Worm (Caenorhabditis elegans) whole organism, L4 larva: Measurements from ENCODE around the gene sru-31.
A peak's percentile ranks its signal among the peaks of the same experiment; 100 is the strongest.

Experiments
- D1046.2 ChIP-seq: fragments of 200-800 bp; sonication (Bioruptor generic); IDR thresholded peaks from 2 replicates; pipeline ENCODE4 v1.3.6; 2022; ENCODE audit warnings: missing genetic modification characterization, missing compliant biosample characterization
- F10B5.3 ChIP-seq: sonication (generic microtip); optimal IDR thresholded peaks from 2 replicates; lab custom pipeline; 2016; ENCODE audit warnings: mild to moderate bottlenecking, missing genetic modification characterization, missing compliant biosample characterization
- F44E2.7 ChIP-seq: fragments of 200-800 bp; sonication (Bioruptor generic); IDR thresholded peaks from 2 replicates; pipeline ENCODE4 v2.1.2; 2022; ENCODE audit warnings: missing genetic modification characterization, missing compliant biosample characterization
- T26A8.4 ChIP-seq: fragments of 200-800 bp; sonication (Bioruptor generic); IDR thresholded peaks from 2 replicates; pipeline ENCODE4 v1.3.6; 2022; ENCODE audit warnings: missing genetic modification characterization, missing compliant biosample characterization
- Y48G9A.11 ChIP-seq: fragments of 200-800 bp; sonication (Bioruptor generic); IDR thresholded peaks from 2 replicates; pipeline ENCODE4 v1.3.6; 2022; ENCODE audit warnings: missing genetic modification reagents, missing genetic modification characterization, missing compliant biosample characterization
- ZK546.5 ChIP-seq, 2 experiments: sonication (generic microtip); optimal IDR thresholded peaks; 2 replicates each; lab custom pipeline; 2017; ENCODE audit warnings: missing biosample characterization in 2 of 2, missing genetic modification characterization in 2 of 2
- ama-1 ChIP-seq: fragments of 150-350 bp; optimal IDR thresholded peaks from 2 replicates; lab custom pipeline; 2014; ENCODE audit warnings: inconsistent platforms, mixed read lengths
- attf-4 ChIP-seq: sonication (generic microtip); optimal IDR thresholded peaks from 3 replicates; lab custom pipeline; 2017; ENCODE audit warnings: missing biosample characterization, missing genetic modification characterization
- ceh-62 ChIP-seq: sonication (generic microtip); optimal IDR thresholded peaks from 2 replicates; lab custom pipeline; 2017; ENCODE audit warnings: missing biosample characterization, missing genetic modification characterization
- ces-1 ChIP-seq: fragments of 150-350 bp; sonication (generic microtip); optimal IDR thresholded peaks from 4 replicates; lab custom pipeline; 2014; ENCODE audit warnings: missing biosample characterization, missing genetic modification reagents, missing genetic modification characterization
- daf-16 ChIP-seq, 3 experiments: sonication (generic microtip); optimal IDR thresholded peaks; 2 replicates each; lab custom pipeline; 2016 to 2017; ENCODE audit warnings: missing genetic modification characterization in 3 of 3, missing genetic modification reagents in 3 of 3, mild to moderate bottlenecking in 2 of 3, missing compliant biosample characterization in 2 of 3, missing biosample characterization in 1 of 3, moderate library complexity in 1 of 3
- daf-8 ChIP-seq: fragments of 200-800 bp; sonication (Bioruptor generic); IDR thresholded peaks from 2 replicates; pipeline ENCODE4 v1.3.6; 2022; ENCODE audit warnings: missing genetic modification characterization, missing compliant biosample characterization
- dmd-6 ChIP-seq: fragments of 200-800 bp; sonication (Bioruptor generic); IDR thresholded peaks from 2 replicates; pipeline ENCODE4 v1.3.6; 2022; ENCODE audit warnings: missing genetic modification reagents, missing genetic modification characterization, missing compliant biosample characterization
- dmd-8 ChIP-seq: fragments of 200-800 bp; sonication (Bioruptor generic); IDR thresholded peaks from 2 replicates; pipeline ENCODE4 v1.3.6; 2022; ENCODE audit warnings: missing genetic modification characterization, missing compliant biosample characterization
- dpl-1 ChIP-seq: fragments of 150-350 bp; optimal IDR thresholded peaks from 2 replicates; lab custom pipeline; 2014; ENCODE audit warnings: missing biosample characterization, missing genetic modification reagents, missing genetic modification characterization
- duxl-1 ChIP-seq: sonication (generic microtip); optimal IDR thresholded peaks from 2 replicates; lab custom pipeline; 2016; ENCODE audit warnings: mild to moderate bottlenecking, missing genetic modification characterization, moderate library complexity, missing compliant biosample characterization; ENCODE audit not compliant: poor library complexity
- dve-1 ChIP-seq: sonication (generic microtip); optimal IDR thresholded peaks from 2 replicates; lab custom pipeline; 2017; ENCODE audit warnings: antibody characterized with exemption, mild to moderate bottlenecking, missing genetic modification characterization, missing compliant biosample characterization; ENCODE audit not compliant: insufficient read depth
- egl-43 ChIP-seq: fragments of 200-800 bp; sonication (Bioruptor generic); IDR thresholded peaks from 2 replicates; pipeline ENCODE4 v1.3.6; 2022; ENCODE audit warnings: missing genetic modification reagents, missing genetic modification characterization, missing compliant biosample characterization
- hlh-30 ChIP-seq: sonication (generic microtip); optimal IDR thresholded peaks from 2 replicates; lab custom pipeline; 2017; ENCODE audit warnings: antibody characterized with exemption, mild to moderate bottlenecking, missing genetic modification characterization, missing compliant biosample characterization; ENCODE audit not compliant: insufficient read depth
- hmg-1.1 ChIP-seq: fragments of 200-800 bp; sonication (Bioruptor generic); IDR thresholded peaks from 2 replicates; pipeline ENCODE4 v1.3.6; 2022; ENCODE audit warnings: missing genetic modification reagents, missing genetic modification characterization, missing compliant biosample characterization
- jun-1 ChIP-seq: fragments of 150-350 bp; optimal IDR thresholded peaks from 2 replicates; lab custom pipeline; 2014; ENCODE audit warnings: missing biosample characterization, missing genetic modification reagents, missing genetic modification characterization
- lim-7 ChIP-seq: fragments of 200-800 bp; sonication (Bioruptor generic); IDR thresholded peaks from 2 replicates; pipeline ENCODE4 v1.3.6; 2022; ENCODE audit warnings: missing genetic modification characterization, missing compliant biosample characterization
- lin-38 ChIP-seq: fragments of 200-800 bp; sonication (Bioruptor generic); IDR thresholded peaks from 2 replicates; pipeline ENCODE4 v1.3.6; 2022; ENCODE audit warnings: missing genetic modification reagents, missing genetic modification characterization, missing compliant biosample characterization
- madf-9 ChIP-seq: fragments of 200-800 bp; sonication (Bioruptor generic); conservative IDR thresholded peaks from 2 replicates; pipeline ENCODE4 v1.3.6; 2022; ENCODE audit warnings: missing genetic modification reagents, missing genetic modification characterization, missing compliant biosample characterization
- mep-1 ChIP-seq: fragments of 150-350 bp; sonication (generic microtip); optimal IDR thresholded peaks from 3 replicates; lab custom pipeline; 2014; ENCODE audit warnings: missing biosample characterization, missing genetic modification characterization
- mes-2 ChIP-seq: sonication (generic microtip); optimal IDR thresholded peaks from 2 replicates; lab custom pipeline; 2016; ENCODE audit warnings: missing genotype, mild to moderate bottlenecking, missing genetic modification characterization, missing compliant biosample characterization; ENCODE audit not compliant: poor library complexity, severe bottlenecking
- mxl-3 ChIP-seq: fragments of 200-800 bp; sonication (Bioruptor generic); optimal IDR thresholded peaks from 2 replicates; lab custom pipeline; 2018; ENCODE audit warnings: mild to moderate bottlenecking, missing genetic modification characterization, missing compliant biosample characterization
- nhr-102 ChIP-seq: sonication (generic microtip); optimal IDR thresholded peaks from 2 replicates; lab custom pipeline; 2016; ENCODE audit warnings: mild to moderate bottlenecking, missing genetic modification characterization, moderate library complexity, missing compliant biosample characterization
- nhr-11 ChIP-seq: fragments of 150-350 bp; optimal IDR thresholded peaks from 2 replicates; lab custom pipeline; 2014; ENCODE audit warnings: missing biosample characterization, missing genetic modification characterization
- nhr-25 ChIP-seq: sonication (generic microtip); optimal IDR thresholded peaks from 2 replicates; lab custom pipeline; 2017; ENCODE audit warnings: missing genetic modification characterization, mild to moderate bottlenecking, missing compliant biosample characterization, antibody characterized with exemption, moderate library complexity, borderline replicate concordance; ENCODE audit not compliant: insufficient read depth
- nhr-28 ChIP-seq: fragments of 150-350 bp; optimal IDR thresholded peaks from 2 replicates; lab custom pipeline; 2014; ENCODE audit warnings: missing biosample characterization, missing genetic modification characterization
- nhr-41 ChIP-seq: fragments of 200-800 bp; sonication (Bioruptor generic); IDR thresholded peaks from 2 replicates; pipeline ENCODE4 v1.3.6; 2022; ENCODE audit warnings: missing genetic modification reagents, missing genetic modification characterization, missing compliant biosample characterization
- nhr-42 ChIP-seq: fragments of 200-800 bp; sonication (Bioruptor generic); IDR thresholded peaks from 2 replicates; pipeline ENCODE4 v1.3.6; 2022; ENCODE audit warnings: missing genetic modification characterization, missing compliant biosample characterization
- nhr-48 ChIP-seq: sonication (generic microtip); optimal IDR thresholded peaks from 2 replicates; lab custom pipeline; 2016; ENCODE audit warnings: mild to moderate bottlenecking, missing genetic modification characterization, missing compliant biosample characterization
- rbr-2 ChIP-seq: sonication (generic microtip); optimal IDR thresholded peaks from 2 replicates; lab custom pipeline; 2016; ENCODE audit warnings: missing genotype, missing genetic modification characterization, missing compliant biosample characterization
- sdz-12 ChIP-seq: fragments of 200-800 bp; sonication (Bioruptor generic); optimal IDR thresholded peaks from 2 replicates; lab custom pipeline; 2018; ENCODE audit warnings: mild to moderate bottlenecking, missing genetic modification characterization, missing compliant biosample characterization
- skn-1 ChIP-seq: fragments of 150-350 bp; optimal IDR thresholded peaks from 2 replicates; lab custom pipeline; 2014; ENCODE audit warnings: missing biosample characterization, missing genetic modification characterization
- snpc-1.2 ChIP-seq: fragments of 200-800 bp; sonication (Bioruptor generic); IDR thresholded peaks from 2 replicates; pipeline ENCODE4 v1.3.6; 2022; ENCODE audit warnings: missing genetic modification reagents, missing genetic modification characterization, missing compliant biosample characterization
- spr-1 ChIP-seq: sonication (generic microtip); optimal IDR thresholded peaks from 2 replicates; lab custom pipeline; 2016; ENCODE audit warnings: mild to moderate bottlenecking, missing genetic modification characterization, missing compliant biosample characterization
- spr-3 ChIP-seq: fragments of 200-800 bp; sonication (Bioruptor generic); optimal IDR thresholded peaks from 2 replicates; lab custom pipeline; 2018; ENCODE audit warnings: mild to moderate bottlenecking, missing genetic modification characterization, missing compliant biosample characterization
- tag-97 ChIP-seq: fragments of 200-800 bp; sonication (Bioruptor generic); IDR thresholded peaks from 2 replicates; pipeline ENCODE4 v1.3.6; 2022; ENCODE audit warnings: missing genetic modification characterization, missing compliant biosample characterization
- tra-1 ChIP-seq: fragments of 200-800 bp; sonication (Bioruptor generic); IDR thresholded peaks from 2 replicates; pipeline ENCODE4 v1.3.6; 2022; ENCODE audit warnings: missing genetic modification reagents, missing genetic modification characterization, missing compliant biosample characterization
- unc-39 ChIP-seq: sonication (generic microtip); optimal IDR thresholded peaks from 2 replicates; lab custom pipeline; 2017; ENCODE audit warnings: missing biosample characterization, missing genetic modification characterization
- ztf-7 ChIP-seq: fragments of 150-350 bp; optimal IDR thresholded peaks from 2 replicates; lab custom pipeline; 2014; ENCODE audit warnings: missing biosample characterization, missing genetic modification characterization

Gene sru-31

ce11 chrV:9855920-9856852 lies 39.7 kb downstream of the sru-31 start (continued):
- TF ChIP-seq spr-1 (tag; lab: Kevin White, UChicago) = peak; percentile 21
- TF ChIP-seq nhr-48 (tag; lab: Kevin White, UChicago) = no peak
- peak; percentile 18 for TF ChIP-seq mxl-3 (GFP tag; lab: Kevin White, UChicago)
- peak; percentile 64 for TF ChIP-seq hmg-1.1 (GFP tag; lab: Robert Waterston, UW)
- no peak for TF ChIP-seq ces-1 (GFP tag; lab: Kevin White, UChicago)
- no peak for TF ChIP-seq hlh-30 (tag; lab: Kevin White, UChicago)
- no peak for TF ChIP-seq F44E2.7 (GFP tag; lab: Robert Waterston, UW)
- TF ChIP-seq nhr-28 (tag; lab: Kevin White, UChicago) = peak; percentile 45
- no peak for TF ChIP-seq D1046.2 (GFP tag; lab: Robert Waterston, UW)
- no peak for TF ChIP-seq dmd-8 (GFP tag; lab: Robert Waterston, UW)
- no peak for TF ChIP-seq daf-8 (GFP tag; lab: Robert Waterston, UW)
- TF ChIP-seq rbr-2 = no peak
- TF ChIP-seq lim-7 (GFP tag; lab: Robert Waterston, UW) = no peak
- peak; percentile 46 for TF ChIP-seq dpl-1 (GFP tag; lab: Kevin White, UChicago)
- TF ChIP-seq ceh-62 (tag; lab: Kevin White, UChicago) = no peak
- no peak for TF ChIP-seq egl-43 (GFP tag; lab: Robert Waterston, UW)
- no peak for TF ChIP-seq madf-9 (GFP tag; lab: Robert Waterston, UW)
- TF ChIP-seq lin-38 = peak; percentile 68
- no peak for TF ChIP-seq tra-1 (GFP tag; lab: Robert Waterston, UW)
- no peak for TF ChIP-seq nhr-102 (tag; lab: Kevin White, UChicago)
- TF ChIP-seq nhr-25 (tag; lab: Kevin White, UChicago) = no peak
- no peak for TF ChIP-seq unc-39
- no peak for TF ChIP-seq ZK546.5 (tag; optimal IDR thresholded peaks at IDR 0.05; lab: Kevin White, UChicago)
- TF ChIP-seq T26A8.4 (GFP tag; lab: Robert Waterston, UW) = no peak
- TF ChIP-seq mes-2 (tag; lab: Kevin White, UChicago) = peak; percentile 55
- TF ChIP-seq, all 104 proteins: peak for 15

- TF ChIP-seq mep-1 (tag; lab: Kevin White, UChicago) (no peak), dmd-6 (GFP tag; lab: Robert Waterston, UW) (0 out of 2 replicates have a peak, but pooled peaks have one; percentile 22), mxl-3 (GFP tag; lab: Kevin White, UChicago) (no peak), hlh-30 (tag; lab: Kevin White, UChicago) (peak; percentile 1), attf-4 (no peak), nhr-28 (tag; lab: Kevin White, UChicago) (peak; percentile 78), snpc-1.2 (GFP tag; lab: Robert Waterston, UW) (no peak), daf-16 (GFP tag; optimal IDR thresholded peaks at IDR 0.05; lab: Kevin White, UChicago) (no peak), daf-16 (tag; optimal IDR thresholded peaks at IDR 0.05; lab: Kevin White, UChicago) (peak; percentile 59), dve-1 (tag; lab: Kevin White, UChicago) (peak; percentile 46)
- TF ChIP-seq, all 104 proteins: peak for 5
Measured at ce11 chrV:9856978-9857377, 40.5 kb downstream of the sru-31 start.

ce11 chrV:9859863-9860262 lies 43.4 kb downstream of the sru-31 start, which contains the start of gene lsy-12:
TSS of gene lsy-12 (minus strand) at chrV:9859963.
- TF ChIP-seq nhr-42 (GFP tag; lab: Robert Waterston, UW) (no peak), T26A8.4 (GFP tag; lab: Robert Waterston, UW) (no peak), lin-38 (no peak), snpc-1.2 (GFP tag; lab: Robert Waterston, UW) (no peak), ama-1 (no peak), attf-4 (no peak), tag-97 (GFP tag; lab: Robert Waterston, UW) (no peak), nhr-11 (no peak), spr-3 (GFP tag; lab: Kevin White, UChicago) (no peak), sdz-12 (GFP tag; lab: Kevin White, UChicago) (no peak), F10B5.3 (tag; lab: Kevin White, UChicago) (no peak), ztf-7 (tag; lab: Kevin White, UChicago) (no peak), duxl-1 (no peak), jun-1 (tag; lab: Kevin White, UChicago) (no peak), D1046.2 (GFP tag; lab: Robert Waterston, UW) (no peak), skn-1 (tag; lab: Kevin White, UChicago) (no peak), nhr-41 (GFP tag; lab: Robert Waterston, UW) (no peak), hmg-1.1 (GFP tag; lab: Robert Waterston, UW) (no peak), spr-1 (tag; lab: Kevin White, UChicago) (no peak), Y48G9A.11 (GFP tag; lab: Robert Waterston, UW) (no peak)
